Worm (Caenorhabditis elegans): ENCODE results near the gene C54E10.3.

- TF ChIP-seq W03F9.2 (tag; optimal IDR thresholded peaks at IDR 0.05) (no peak), him-1 (tag; optimal IDR thresholded peaks at IDR 0.05) (no peak), dao-5 (tag; optimal IDR thresholded peaks at IDR 0.05) (no peak)
Measured at ce11 chrV:18787417-18787918, 23.3 kb upstream of the C54E10.3 start, which contains the start of gene Y17D7B.2.
